Fruit fly (Drosophila melanogaster): Measurements from ENCODE around the gene CG2211.

DNA sequence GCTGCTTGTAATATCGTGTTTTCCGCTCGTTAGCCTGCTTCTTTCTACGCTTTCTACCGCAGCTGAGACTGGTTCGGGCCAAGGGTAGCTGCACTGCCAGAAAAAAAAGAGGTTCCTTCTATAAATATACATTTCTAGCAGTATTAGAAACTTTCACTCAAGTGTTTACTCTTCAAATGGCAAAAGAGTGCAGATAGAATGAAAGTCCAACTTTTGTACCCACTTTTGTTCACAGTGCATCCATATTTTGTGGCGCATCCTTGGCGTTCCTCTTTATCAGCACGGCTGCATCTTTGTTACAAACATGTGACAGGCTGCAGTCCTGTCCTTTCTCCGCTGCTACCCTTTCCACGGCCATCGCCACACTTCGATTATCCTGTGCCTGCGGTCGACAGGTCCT lies 23.2 kb upstream of the CG2211 start:
- TF ChIP-seq EcR (GFP tag; optimal IDR thresholded peaks at IDR 0.05) (no peak), usp (GFP tag; optimal IDR thresholded peaks at IDR 0.05) (no peak), Dll (optimal IDR thresholded peaks at IDR 0.05) (no peak), CG8478 (optimal IDR thresholded peaks at IDR 0.05) (no peak), psq (optimal IDR thresholded peaks at IDR 0.05) (no peak), pan (optimal IDR thresholded peaks at IDR 0.05) (no peak)

All from whole organism.